Worm (Caenorhabditis elegans): ENCODE data around the gene R04D3.2.
A peak's percentile ranks its signal among the peaks of the same experiment; 100 is the strongest.

Gene R04D3.2

DNA sequence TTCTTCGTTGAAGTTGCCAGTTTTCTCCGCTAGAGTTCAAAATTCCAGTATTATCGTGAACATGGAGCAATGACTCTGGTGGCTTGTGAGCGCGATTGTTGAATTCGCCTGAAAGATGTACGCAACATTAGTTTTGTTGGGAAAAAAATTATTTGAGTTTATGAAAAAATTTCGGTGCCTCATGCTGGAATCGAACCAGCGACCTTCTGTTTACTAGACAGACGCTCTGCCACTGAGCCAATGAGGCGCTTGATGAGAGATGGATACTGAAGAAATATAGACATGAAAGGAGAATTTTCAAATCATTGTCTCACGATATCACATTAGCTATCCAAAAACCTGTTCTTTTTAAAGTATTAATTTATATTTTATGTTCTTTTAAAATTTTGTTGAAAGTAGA lies 3.0 kb downstream of the R04D3.2 start (continued):
- TF ChIP-seq zfp-3 (GFP tag; conservative IDR thresholded peaks at IDR 0.05) (0 out of 2 replicates have a peak, but pooled peaks have one; percentile 12), ZK337.2 (GFP tag; IDR thresholded peaks at IDR 0.05) (peak; percentile 44; the same call in 1 of the 2 replicates), D1046.2 (GFP tag; IDR thresholded peaks at IDR 0.05) (no peak; the same call in 1 of the 2 replicates), dmd-8 (GFP tag; IDR thresholded peaks at IDR 0.05) (peak; percentile 87), egl-43 (GFP tag; IDR thresholded peaks at IDR 0.05) (peak; percentile 85), nhr-111 (GFP tag; optimal IDR thresholded peaks at IDR 0.05) (peak; percentile 65), spr-1 (tag; optimal IDR thresholded peaks at IDR 0.05) (peak; percentile 21), Y5F2A.4 (GFP tag; optimal IDR thresholded peaks at IDR 0.05) (peak; percentile 28), nhr-102 (tag; optimal IDR thresholded peaks at IDR 0.05) (peak; percentile 29), R02D3.7 (tag; optimal IDR thresholded peaks at IDR 0.05) (no peak), lim-7 (GFP tag; IDR thresholded peaks at IDR 0.05) (peak; percentile 90), duxl-1 (tag; optimal IDR thresholded peaks at IDR 0.05; ENCODE audit: poor library complexity) (peak; percentile 35), Y105C5A.15 (GFP tag; IDR thresholded peaks at IDR 0.05) (no peak), daf-12 (tag; optimal IDR thresholded peaks at IDR 0.05) (no peak), dpl-1 (GFP tag; optimal IDR thresholded peaks at IDR 0.05) (no peak), nhr-6 (tag; optimal IDR thresholded peaks at IDR 0.05) (no peak), cey-2 (tag; optimal IDR thresholded peaks at IDR 0.05; ENCODE audit: borderline replicate concordance, insufficient read depth) (no peak), arid-1 (GFP tag; conservative IDR thresholded peaks at IDR 0.05) (peak; percentile 70; the same call in 1 of the 2 replicates), dmd-6 (GFP tag; IDR thresholded peaks at IDR 0.05) (peak; percentile 23; the same call in 1 of the 2 replicates), madf-9 (GFP tag; conservative IDR thresholded peaks at IDR 0.05) (0 out of 2 replicates have a peak, but pooled peaks have one; percentile 44), T26A8.4 (GFP tag; IDR thresholded peaks at IDR 0.05) (no peak; the same call in 1 of the 2 replicates), gei-8 (GFP tag; optimal IDR thresholded peaks at IDR 0.05) (no peak), lin-39 (tag; optimal IDR thresholded peaks at IDR 0.05) (no peak), daf-16 (GFP tag; optimal IDR thresholded peaks at IDR 0.05) (peak; percentile 27 to 82), daf-16 (tag; optimal IDR thresholded peaks at IDR 0.05) (peak; percentile 83), hlh-11 (tag; optimal IDR thresholded peaks at IDR 0.05) (no peak), nhr-42 (GFP tag; IDR thresholded peaks at IDR 0.05) (no peak), ztf-7 (tag; optimal IDR thresholded peaks at IDR 0.05) (no peak), pha-4 (GFP tag; IDR thresholded peaks at IDR 0.05) (peak; percentile 82), pha-4 (tag; optimal IDR thresholded peaks at IDR 0.05) (no peak), ama-1 (optimal IDR thresholded peaks at IDR 0.05) (no peak), mxl-3 (GFP tag; optimal IDR thresholded peaks at IDR 0.05) (peak; percentile 10), saeg-2 (GFP tag; IDR thresholded peaks at IDR 0.05) (0 out of 2 replicates have a peak, but pooled peaks have one; percentile 30), mes-2 (tag; optimal IDR thresholded peaks at IDR 0.05; ENCODE audit: poor library complexity, severe bottlenecking) (no peak), F49E8.2 (tag; optimal IDR thresholded peaks at IDR 0.05; ENCODE audit: borderline replicate concordance) (peak; percentile 28), nhr-48 (tag; optimal IDR thresholded peaks at IDR 0.05) (peak; percentile 33), nhr-237 (tag; optimal IDR thresholded peaks at IDR 0.05) (no peak), hlh-30 (tag; optimal IDR thresholded peaks at IDR 0.05; ENCODE audit: insufficient read depth) (no peak), nhr-41 (GFP tag; IDR thresholded peaks at IDR 0.05) (peak; percentile 64; the same call in 1 of the 2 replicates), ceh-62 (tag; optimal IDR thresholded peaks at IDR 0.05) (no peak)

DNA sequence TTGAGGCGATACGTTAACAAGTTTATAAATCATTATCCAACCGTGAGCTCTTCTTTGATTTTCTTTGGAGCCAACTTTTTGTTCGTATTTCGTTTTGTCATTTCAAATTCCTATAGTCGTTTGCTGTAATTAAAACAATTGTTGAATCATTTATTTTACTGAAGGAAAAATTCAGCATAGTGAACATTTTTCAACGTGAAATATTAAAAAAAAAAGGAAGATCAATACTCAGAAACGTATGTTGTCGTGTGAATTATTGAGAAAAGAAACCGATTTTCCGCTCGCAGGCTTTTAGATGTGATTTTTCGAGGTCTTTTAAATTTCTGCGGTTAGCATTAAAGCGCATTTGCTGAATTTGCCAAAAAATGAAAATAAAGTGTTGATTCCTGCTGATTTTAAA lies 7.6 kb downstream of the R04D3.2 start, which contains the start of gene phf-33:
Gene phf-33 (minus strand): TSS at position 101 of the 400 bp plus-strand sequence.
- TF ChIP-seq hif-1 (tag; optimal IDR thresholded peaks at IDR 0.05) (no peak), daf-12 (tag; optimal IDR thresholded peaks at IDR 0.05) (no peak), ceh-44 (GFP tag; IDR thresholded peaks at IDR 0.05) (no peak), ztf-7 (tag; optimal IDR thresholded peaks at IDR 0.05) (no peak), nhr-41 (GFP tag; IDR thresholded peaks at IDR 0.05) (no peak), hmg-1.1 (GFP tag; IDR thresholded peaks at IDR 0.05) (no peak), vab-7 (GFP tag; IDR thresholded peaks at IDR 0.05) (no peak)
